Fruit fly (Drosophila melanogaster): ENCODE data around the gene CG42846.

The CG42846 gene

dm6 chr3L:264378-265151 lies 33.2 kb upstream of the CG42846 start, which contains the start of the genes Tudor-SN and mRpL17 (continued):
- no peak for TF ChIP-seq Blimp-1 (GFP tag; optimal IDR thresholded peaks at IDR 0.05)
- no peak for TF ChIP-seq kah (GFP tag; optimal IDR thresholded peaks at IDR 0.05)
- TF ChIP-seq CG1647 (GFP tag; optimal IDR thresholded peaks at IDR 0.05) = no peak
- peak; percentile 63 for TF ChIP-seq nmo (GFP tag; optimal IDR thresholded peaks at IDR 0.05)
- no peak for TF ChIP-seq HmgZ (tag; optimal IDR thresholded peaks at IDR 0.05)
- TF ChIP-seq Asciz (GFP tag; optimal IDR thresholded peaks at IDR 0.05) = no peak
- TF ChIP-seq ara (GFP tag; IDR thresholded peaks at IDR 0.05) = no peak
- no peak for TF ChIP-seq NC2α (GFP tag; optimal IDR thresholded peaks at IDR 0.05)
- no peak for TF ChIP-seq CG7745 (tag; optimal IDR thresholded peaks at IDR 0.05)
- TF ChIP-seq CG4282 (GFP tag; optimal IDR thresholded peaks at IDR 0.05) = no peak
- no peak for TF ChIP-seq nom (GFP tag; optimal IDR thresholded peaks at IDR 0.05)
- TF ChIP-seq CG11398 (GFP tag; optimal IDR thresholded peaks at IDR 0.05) = no peak
- no peak for TF ChIP-seq CG18476 (GFP tag; optimal IDR thresholded peaks at IDR 0.05)
- TF ChIP-seq CG7357 (GFP tag; IDR thresholded peaks at IDR 0.05) = no peak
- TF ChIP-seq en (GFP tag; optimal IDR thresholded peaks at IDR 0.05) = no peak
- TF ChIP-seq Fer3 (tag; optimal IDR thresholded peaks at IDR 0.05) = no peak
- TF ChIP-seq chif (GFP tag; optimal IDR thresholded peaks at IDR 0.05) = no peak
- no peak for TF ChIP-seq GATAe (GFP tag; conservative IDR thresholded peaks at IDR 0.05)
- no peak for TF ChIP-seq Myb (GFP tag; optimal IDR thresholded peaks at IDR 0.05)
- no peak for TF ChIP-seq pita (GFP tag; optimal IDR thresholded peaks at IDR 0.05)
- peak; percentile 40; the same call in 1 of the 2 replicates for TF ChIP-seq CG32532 (GFP tag; IDR thresholded peaks at IDR 0.05)
- TF ChIP-seq dmrt11E (tag; optimal IDR thresholded peaks at IDR 0.05) = peak; percentile 36
- peak; percentile 37 for TF ChIP-seq nerfin-1 (tag; optimal IDR thresholded peaks at IDR 0.05)
- no peak for TF ChIP-seq H15 (GFP tag; IDR thresholded peaks at IDR 0.05)
- no peak for TF ChIP-seq gsb (GFP tag; IDR thresholded peaks at IDR 0.05)
- no peak for TF ChIP-seq schlank (tag; optimal IDR thresholded peaks at IDR 0.05)
- TF ChIP-seq CG33557 (GFP tag; optimal IDR thresholded peaks at IDR 0.05) = peak; percentile 43
- peak; percentile 84 for TF ChIP-seq Doc3 (GFP tag; IDR thresholded peaks at IDR 0.05; ENCODE audit: partially characterized antibody)
- TF ChIP-seq CG15514 (GFP tag; optimal IDR thresholded peaks at IDR 0.05) = peak; percentile 72
- TF ChIP-seq CG3281 (GFP tag; optimal IDR thresholded peaks at IDR 0.05) = peak; percentile 31
- TF ChIP-seq disco-r (GFP tag; optimal IDR thresholded peaks at IDR 0.05) = no peak
- TF ChIP-seq CG12942 (GFP tag; optimal IDR thresholded peaks at IDR 0.05) = no peak
- TF ChIP-seq CG7839 (tag; optimal IDR thresholded peaks at IDR 0.05) = peak; percentile 16
- peak; percentile 38; the same call in 1 of the 2 replicates for TF ChIP-seq klu (GFP tag; IDR thresholded peaks at IDR 0.05)
- TF ChIP-seq Atf6 (GFP tag; IDR thresholded peaks at IDR 0.05) = 0 out of 2 replicates have a peak, but pooled peaks have one; percentile 42
- peak; percentile 34 for TF ChIP-seq CG1603 (tag; optimal IDR thresholded peaks at IDR 0.05)
- no peak for TF ChIP-seq sisA (GFP tag; IDR thresholded peaks at IDR 0.05)
- peak; percentile 22 for TF ChIP-seq sd (tag; optimal IDR thresholded peaks at IDR 0.05)
- TF ChIP-seq CG9727 (GFP tag; optimal IDR thresholded peaks at IDR 0.05) = peak; percentile 63
- no peak for TF ChIP-seq CG13894 (tag; optimal IDR thresholded peaks at IDR 0.05)
- TF ChIP-seq CG7963 (GFP tag; IDR thresholded peaks at IDR 0.05; ENCODE audit: partially characterized antibody) = peak; percentile 95
- no peak for TF ChIP-seq ftz-f1 (GFP tag; optimal IDR thresholded peaks at IDR 0.05)
- TF ChIP-seq dpn (GFP tag; optimal IDR thresholded peaks at IDR 0.05) = peak; percentile 7 to 37
- TF ChIP-seq bcd (GFP tag; optimal IDR thresholded peaks at IDR 0.05) = peak; percentile 30
- TF ChIP-seq ci (GFP tag; IDR thresholded peaks at IDR 0.05) = 0 out of 3 replicates have a peak, but pooled peaks have one; percentile 5
- no peak for TF ChIP-seq seq (GFP tag; IDR thresholded peaks at IDR 0.05)
- no peak for TF ChIP-seq CkIIα-i1 (GFP tag; IDR thresholded peaks at IDR 0.05)
- no peak for TF ChIP-seq HHEX (GFP tag; optimal IDR thresholded peaks at IDR 0.05)
- TF ChIP-seq wek (GFP tag; optimal IDR thresholded peaks at IDR 0.05) = no peak

All from whole organism, embryonic.